Worm (Caenorhabditis elegans): ENCODE measurements around the gene T03G11.9.
A peak's percentile ranks its signal among the peaks of the same experiment; 100 is the strongest.

Gene T03G11.9

DNA sequence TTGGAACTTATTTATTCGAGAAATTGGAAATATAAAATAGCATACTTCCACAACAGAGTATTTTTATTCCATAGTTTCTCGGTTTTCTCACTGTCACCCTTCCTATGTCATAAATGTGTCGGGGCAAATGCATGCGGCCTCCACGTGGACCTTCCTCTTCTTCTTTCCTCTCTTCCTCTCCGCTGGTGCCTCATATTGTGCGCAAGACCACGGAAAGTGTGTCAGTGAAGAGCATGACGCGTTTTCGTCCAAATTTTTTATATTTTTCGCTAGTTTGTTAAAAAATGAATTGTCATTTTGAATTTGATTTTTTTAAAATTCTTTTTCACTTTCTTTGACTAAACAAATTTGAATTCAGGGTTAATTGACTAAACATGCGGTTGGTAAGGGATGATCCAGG is 19.0 kb upstream of the T03G11.9 start, which contains the start of gene mans-3 (continued):
- TF ChIP-seq duxl-1 (tag; optimal IDR thresholded peaks at IDR 0.05; ENCODE audit: poor library complexity) = peak; percentile 84
- peak; percentile 73 for TF ChIP-seq lin-29 (GFP tag; IDR thresholded peaks at IDR 0.05)
- TF ChIP-seq ctbp-1 (GFP tag; IDR thresholded peaks at IDR 0.05) = no peak; the same call in 1 of the 2 replicates
- TF ChIP-seq zag-1 (tag; optimal IDR thresholded peaks at IDR 0.05) = no peak
- TF ChIP-seq ZK546.5 (tag; optimal IDR thresholded peaks at IDR 0.05) = peak in 1 of 2 experiments; percentile 13
- no peak for TF ChIP-seq skn-1 (tag; optimal IDR thresholded peaks at IDR 0.05)
- peak; percentile 89 for TF ChIP-seq pha-4 (GFP tag; IDR thresholded peaks at IDR 0.05)
- TF ChIP-seq pha-4 (tag; optimal IDR thresholded peaks at IDR 0.05) = peak; percentile 40
- peak; percentile 84 for TF ChIP-seq T20F7.1 (GFP tag; optimal IDR thresholded peaks at IDR 0.05)
- TF ChIP-seq ceh-62 (tag; optimal IDR thresholded peaks at IDR 0.05) = no peak
- TF ChIP-seq snpc-1.2 (GFP tag; IDR thresholded peaks at IDR 0.05) = no peak
- peak; percentile 15 for TF ChIP-seq gei-8 (GFP tag; optimal IDR thresholded peaks at IDR 0.05)
- TF ChIP-seq ztf-11 (tag; optimal IDR thresholded peaks at IDR 0.05) = no peak
- TF ChIP-seq set-16 (GFP tag; IDR thresholded peaks at IDR 0.05) = no peak; the same call in 1 of the 2 replicates
- TF ChIP-seq egl-27 (tag; optimal IDR thresholded peaks at IDR 0.05) = no peak
- TF ChIP-seq fkh-10 (GFP tag; optimal IDR thresholded peaks at IDR 0.05) = peak; percentile 90
- peak; percentile 74 for TF ChIP-seq nhr-25 (tag; optimal IDR thresholded peaks at IDR 0.05; ENCODE audit: borderline replicate concordance, insufficient read depth)
- no peak for TF ChIP-seq lin-38 (GFP tag; IDR thresholded peaks at IDR 0.05)
- TF ChIP-seq zip-2 (tag; optimal IDR thresholded peaks at IDR 0.05) = peak; percentile 73
- TF ChIP-seq nhr-41 (GFP tag; IDR thresholded peaks at IDR 0.05) = peak; percentile 38; the same call in 1 of the 2 replicates
- TF ChIP-seq mxl-2 (GFP tag; conservative IDR thresholded peaks at IDR 0.05) = peak; percentile 96
- TF ChIP-seq lin-39 (tag; optimal IDR thresholded peaks at IDR 0.05) = no peak
- no peak for TF ChIP-seq egl-43 (GFP tag; IDR thresholded peaks at IDR 0.05)
- peak; percentile 44 for TF ChIP-seq cey-2 (tag; optimal IDR thresholded peaks at IDR 0.05; ENCODE audit: borderline replicate concordance, insufficient read depth)
- TF ChIP-seq Y5F2A.4 (GFP tag; optimal IDR thresholded peaks at IDR 0.05) = no peak
- peak; percentile 90 for TF ChIP-seq hmg-1.1 (GFP tag; IDR thresholded peaks at IDR 0.05)
- TF ChIP-seq dve-1 (tag; optimal IDR thresholded peaks at IDR 0.05; ENCODE audit: insufficient read depth) = peak; percentile 99
- TF ChIP-seq unc-39 (tag; optimal IDR thresholded peaks at IDR 0.05) = no peak
- peak; percentile 81 for TF ChIP-seq nhr-42 (GFP tag; IDR thresholded peaks at IDR 0.05)
- TF ChIP-seq mxl-3 (GFP tag; optimal IDR thresholded peaks at IDR 0.05) = peak; percentile 100
- TF ChIP-seq ceh-28 (tag; optimal IDR thresholded peaks at IDR 0.05) = no peak
- no peak for TF ChIP-seq madf-5 (GFP tag; IDR thresholded peaks at IDR 0.05)
- no peak for TF ChIP-seq ceh-82 (tag; optimal IDR thresholded peaks at IDR 0.05)
- peak; percentile 91 for TF ChIP-seq nhr-48 (tag; optimal IDR thresholded peaks at IDR 0.05)
- TF ChIP-seq madf-9 (GFP tag; conservative IDR thresholded peaks at IDR 0.05) = peak; percentile 68; the same call in 1 of the 2 replicates
- TF ChIP-seq daf-19 (GFP tag; conservative IDR thresholded peaks at IDR 0.05) = no peak; the same call in 1 of the 2 replicates
- peak in 1 of 2 experiments; percentile 84 for TF ChIP-seq unc-62 (GFP tag; optimal IDR thresholded peaks at IDR 0.05 in 1 of 2)
- TF ChIP-seq unc-62 (tag; optimal IDR thresholded peaks at IDR 0.05) = no peak
- no peak for TF ChIP-seq daf-12 (tag; optimal IDR thresholded peaks at IDR 0.05)
- TF ChIP-seq nhr-28 (tag; optimal IDR thresholded peaks at IDR 0.05) = peak; percentile 88
- peak; percentile 25 for TF ChIP-seq ztf-7 (tag; optimal IDR thresholded peaks at IDR 0.05)
- TF ChIP-seq fos-1 (tag; optimal IDR thresholded peaks at IDR 0.05) = no peak
- TF ChIP-seq daf-16 (GFP tag; optimal IDR thresholded peaks at IDR 0.05) = peak; percentile 51 to 72
- peak; percentile 70 for TF ChIP-seq daf-16 (tag; optimal IDR thresholded peaks at IDR 0.05)
- no peak for TF ChIP-seq T26A8.4 (GFP tag; IDR thresholded peaks at IDR 0.05)
- peak; percentile 98 for TF ChIP-seq hlh-11 (tag; optimal IDR thresholded peaks at IDR 0.05)
- no peak for TF ChIP-seq mdt-29 (GFP tag; IDR thresholded peaks at IDR 0.05)
- peak; percentile 98 for TF ChIP-seq mep-1 (tag; optimal IDR thresholded peaks at IDR 0.05)
- TF ChIP-seq dmd-9 (GFP tag; IDR thresholded peaks at IDR 0.05) = no peak
- TF ChIP-seq D1046.2 (GFP tag; IDR thresholded peaks at IDR 0.05) = no peak
- no peak for TF ChIP-seq mes-2 (tag; optimal IDR thresholded peaks at IDR 0.05; ENCODE audit: poor library complexity, severe bottlenecking)
- peak; percentile 92 for TF ChIP-seq nhr-77 (tag; optimal IDR thresholded peaks at IDR 0.05)
